Fruit fly (Drosophila melanogaster): ENCODE results near the gene spi.

spi gene

DNA sequence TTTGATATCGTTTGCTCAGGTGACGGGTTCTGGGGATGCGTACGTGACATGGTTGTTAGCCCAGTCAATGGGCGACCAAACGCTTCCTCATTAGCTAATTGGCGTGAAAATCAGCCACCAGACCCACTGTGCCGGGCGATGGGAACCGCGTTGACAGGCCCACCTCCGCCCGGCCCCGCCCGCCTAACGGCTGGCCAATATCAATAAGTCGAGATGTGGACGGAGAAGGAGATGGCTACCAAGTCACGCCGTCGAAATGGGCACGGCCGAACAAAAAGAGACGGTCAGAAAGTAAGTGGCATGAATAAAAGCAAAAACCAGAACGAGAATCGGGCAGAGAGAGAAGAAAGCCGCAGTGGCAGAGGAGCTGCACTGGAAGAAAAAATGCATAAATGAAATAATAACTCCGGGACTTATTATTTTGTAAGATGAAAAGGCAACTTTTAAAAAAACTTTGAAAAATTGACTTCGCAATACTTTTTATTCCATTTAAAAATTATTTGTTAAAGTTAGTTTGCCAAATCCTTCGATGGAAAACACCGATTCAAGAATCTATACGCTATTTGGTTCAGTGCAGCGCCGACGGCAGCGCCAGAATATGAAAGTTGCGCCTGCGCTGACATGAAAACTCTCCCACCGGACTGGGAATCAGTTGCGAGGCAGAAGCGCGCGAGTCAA, 39.2 kb downstream of the spi start, which contains the start of gene CG13082 (continued):
- TF ChIP-seq disco-r (GFP tag; optimal IDR thresholded peaks at IDR 0.05) (no peak), Atf-2 (GFP tag; optimal IDR thresholded peaks at IDR 0.05) (peak; percentile 41), CG32767 (GFP tag; IDR thresholded peaks at IDR 0.05) (0 out of 2 replicates have a peak, but pooled peaks have one; percentile 16), CG7745 (tag; optimal IDR thresholded peaks at IDR 0.05) (no peak), CG34224 (GFP tag; IDR thresholded peaks at IDR 0.05; ENCODE audit: partially characterized antibody) (no peak), CG14710 (tag; optimal IDR thresholded peaks at IDR 0.05) (peak; percentile 79), CG16813 (GFP tag; IDR thresholded peaks at IDR 0.05; ENCODE audit: partially characterized antibody) (no peak), CG9876 (GFP tag; optimal IDR thresholded peaks at IDR 0.05) (no peak), sna (GFP tag; IDR thresholded peaks at IDR 0.05; ENCODE audit: partially characterized antibody) (no peak), lov (optimal IDR thresholded peaks at IDR 0.05) (no peak), lov (GFP tag; IDR thresholded peaks at IDR 0.05) (no peak), CG14667 (GFP tag; IDR thresholded peaks at IDR 0.05) (no peak), CG17568 (GFP tag; optimal IDR thresholded peaks at IDR 0.05) (peak; percentile 5), mam (GFP tag; optimal IDR thresholded peaks at IDR 0.05) (no peak), Atf6 (GFP tag; IDR thresholded peaks at IDR 0.05) (no peak), CG8765 (GFP tag; IDR thresholded peaks at IDR 0.05) (no peak), ham (GFP tag; IDR thresholded peaks at IDR 0.05) (no peak), BEAF-32 (GFP tag; optimal IDR thresholded peaks at IDR 0.05) (no peak), E2f2 (GFP tag; IDR thresholded peaks at IDR 0.05) (no peak; the same call in 1 of the 2 replicates), eyg (GFP tag; optimal IDR thresholded peaks at IDR 0.05) (no peak), Gsc (GFP tag; IDR thresholded peaks at IDR 0.05) (no peak), CG16815 (GFP tag; optimal IDR thresholded peaks at IDR 0.05) (peak; percentile 36), Hand (GFP tag; optimal IDR thresholded peaks at IDR 0.05) (no peak), maf-S (GFP tag; optimal IDR thresholded peaks at IDR 0.05) (no peak), cg (GFP tag; optimal IDR thresholded peaks at IDR 0.05) (no peak), Myb (GFP tag; optimal IDR thresholded peaks at IDR 0.05) (no peak), CG10565 (GFP tag; optimal IDR thresholded peaks at IDR 0.05) (no peak), nerfin-2 (GFP tag; IDR thresholded peaks at IDR 0.05; ENCODE audit: partially characterized antibody) (no peak), CG15514 (GFP tag; optimal IDR thresholded peaks at IDR 0.05) (no peak), z (GFP tag; IDR thresholded peaks at IDR 0.05) (no peak), CG33213 (GFP tag; optimal IDR thresholded peaks at IDR 0.05) (no peak), CG18262 (tag; optimal IDR thresholded peaks at IDR 0.05) (peak; percentile 81), crp (GFP tag; optimal IDR thresholded peaks at IDR 0.05) (no peak), Dp (GFP tag; optimal IDR thresholded peaks at IDR 0.05) (no peak), CG10431 (GFP tag; optimal IDR thresholded peaks at IDR 0.05) (peak; percentile 70), Hr3 (GFP tag; optimal IDR thresholded peaks at IDR 0.05) (peak; percentile 26), Taf1 (GFP tag; IDR thresholded peaks at IDR 0.05) (no peak), croc (GFP tag; conservative IDR thresholded peaks at IDR 0.05) (peak; percentile 50), NfI (GFP tag; optimal IDR thresholded peaks at IDR 0.05) (no peak), ab (GFP tag; optimal IDR thresholded peaks at IDR 0.05) (no peak), jing (GFP tag; optimal IDR thresholded peaks at IDR 0.05) (no peak), gfzf (GFP tag; optimal IDR thresholded peaks at IDR 0.05) (no peak), rib (GFP tag; IDR thresholded peaks at IDR 0.05) (no peak), al (GFP tag; IDR thresholded peaks at IDR 0.05) (no peak), tio (GFP tag; optimal IDR thresholded peaks at IDR 0.05) (peak; percentile 19), CG12236 (GFP tag; optimal IDR thresholded peaks at IDR 0.05) (no peak), Elba2 (GFP tag; optimal IDR thresholded peaks at IDR 0.05) (no peak), Ravus (GFP tag; IDR thresholded peaks at IDR 0.05) (no peak), pzg (GFP tag; optimal IDR thresholded peaks at IDR 0.05) (no peak), CG7556 (GFP tag; optimal IDR thresholded peaks at IDR 0.05) (peak; percentile 45)
